Fruit fly (Drosophila melanogaster): ENCODE results near the gene Ugt36A1.

dm6 chr2L:3572529-3573171, 46.2 kb upstream of the Ugt36A1 start:
- no peak for TF ChIP-seq Pif1B (GFP tag; optimal IDR thresholded peaks at IDR 0.05)
- TF ChIP-seq CG17806 (tag; optimal IDR thresholded peaks at IDR 0.05), result no peak
- TF ChIP-seq EcR (GFP tag; optimal IDR thresholded peaks at IDR 0.05), result no peak
- no peak for TF ChIP-seq CG4496 (GFP tag; IDR thresholded peaks at IDR 0.05)
- no peak for TF ChIP-seq Snoo (tag; optimal IDR thresholded peaks at IDR 0.05)
- TF ChIP-seq CG34367 (tag; optimal IDR thresholded peaks at IDR 0.05), result no peak
- no peak for TF ChIP-seq D1 (tag; optimal IDR thresholded peaks at IDR 0.05)
- no peak for TF ChIP-seq CG14655 (GFP tag; optimal IDR thresholded peaks at IDR 0.05)
- no peak for TF ChIP-seq fd96Ca (GFP tag; IDR thresholded peaks at IDR 0.05)
- no peak for TF ChIP-seq CG12605 (GFP tag; IDR thresholded peaks at IDR 0.05)
- no peak for TF ChIP-seq CG13204 (GFP tag; optimal IDR thresholded peaks at IDR 0.05)
- no peak for TF ChIP-seq Ets98B (GFP tag; IDR thresholded peaks at IDR 0.05)
- no peak for TF ChIP-seq rn (GFP tag; IDR thresholded peaks at IDR 0.05)
- no peak for TF ChIP-seq gl (tag; optimal IDR thresholded peaks at IDR 0.05)
